Worm (Caenorhabditis elegans): ENCODE measurements around the gene F57F5.3.

- TF ChIP-seq M03D4.4 (tag; optimal IDR thresholded peaks at IDR 0.05) (no peak), nhr-76 (tag; optimal IDR thresholded peaks at IDR 0.05) (no peak), elt-1 (tag; optimal IDR thresholded peaks at IDR 0.05; ENCODE audit: borderline replicate concordance, insufficient read depth) (no peak)
Observed at ce11 chrV:11964723-11965122, 41.7 kb downstream of the F57F5.3 start, which contains the start of gene F58H1.7.

All from whole organism, mixed stage, embryonic.